Worm (Caenorhabditis elegans) whole organism, late embryonic: ENCODE data around the gene egl-44.

ENCODE experiments used
- C38D4.7 ChIP-seq: fragments of 200-800 bp; sonication (Bioruptor generic); optimal IDR thresholded peaks from 2 replicates; lab custom pipeline; 2018; ENCODE audit warnings: mild to moderate bottlenecking, missing genetic modification characterization, moderate library complexity, missing compliant biosample characterization
- ceh-19 ChIP-seq: fragments of 200-800 bp; sonication (Bioruptor generic); optimal IDR thresholded peaks from 2 replicates; lab custom pipeline; 2018; ENCODE audit warnings: mild to moderate bottlenecking, missing genetic modification characterization, missing compliant biosample characterization
- tbx-2 ChIP-seq: sonication (generic microtip); optimal IDR thresholded peaks from 2 replicates; lab custom pipeline; 2016; ENCODE audit warnings: missing genetic modification characterization, missing compliant biosample characterization

ce11 chrII:5901407-5902026, 27.1 kb upstream of the egl-44 start:
- TF ChIP-seq tbx-2 (peak; percentile 12), C38D4.7 (GFP tag; lab: Kevin White, UChicago) (no peak), ceh-19 (GFP tag; lab: Kevin White, UChicago) (peak; percentile 7)
